Fruit fly (Drosophila melanogaster): ENCODE measurements around the gene phu.

DNA sequence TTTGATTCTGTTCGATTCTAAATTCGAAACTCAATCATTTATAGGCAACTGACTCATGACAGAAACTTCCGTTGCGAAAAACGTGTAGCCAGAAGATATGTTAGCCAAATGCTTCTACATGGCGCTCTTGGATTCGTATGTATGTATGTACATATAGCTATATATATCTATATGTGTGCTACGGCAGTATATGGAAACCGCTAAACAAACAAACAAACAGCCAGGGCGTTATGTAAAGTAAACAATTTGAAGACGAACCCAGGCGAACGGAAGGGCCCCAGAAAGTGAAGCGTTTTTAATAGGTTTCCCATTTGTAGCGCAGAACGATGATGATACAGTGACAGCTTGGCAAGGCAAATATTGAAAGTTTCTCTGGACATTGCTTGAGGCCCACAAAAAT, 35.3 kb downstream of the phu start:
- no peak for TF ChIP-seq pan (optimal IDR thresholded peaks at IDR 0.05)
- TF ChIP-seq CG8478 (optimal IDR thresholded peaks at IDR 0.05): no peak
- TF ChIP-seq usp (GFP tag; optimal IDR thresholded peaks at IDR 0.05): no peak
- TF ChIP-seq psq (optimal IDR thresholded peaks at IDR 0.05): no peak
- no peak for TF ChIP-seq EcR (GFP tag; optimal IDR thresholded peaks at IDR 0.05)

Measured in whole organism.